Fruit fly (Drosophila melanogaster) whole organism, embryonic: ENCODE data around the gene Awh.

ENCODE experiments used
- CG10959 ChIP-seq: fragments of 200-800 bp; sonication (Bioruptor generic); IDR thresholded peaks from 2 replicates; pipeline ENCODE4 v1.3.6; 2022; ENCODE audit warnings: missing biosample characterization, missing genetic modification characterization
- Jarid2 ChIP-seq: fragments of 200-800 bp; sonication (Bioruptor generic); optimal IDR thresholded peaks from 3 replicates; lab custom pipeline; 2017; ENCODE audit warnings: mild to moderate bottlenecking, missing biosample characterization, missing genetic modification reagents, missing genetic modification characterization
- phol ChIP-seq: fragments of 200-800 bp; sonication (Bioruptor generic); optimal IDR thresholded peaks from 3 replicates; lab custom pipeline; 2018; ENCODE audit warnings: missing biosample characterization, mild to moderate bottlenecking, missing genetic modification characterization, moderate library complexity
- trem ChIP-seq: fragments of 200-800 bp; optimal IDR thresholded peaks from 3 replicates; lab custom pipeline; 2019; ENCODE audit warnings: missing biosample characterization, mild to moderate bottlenecking, missing genetic modification characterization, moderate library complexity

DNA sequence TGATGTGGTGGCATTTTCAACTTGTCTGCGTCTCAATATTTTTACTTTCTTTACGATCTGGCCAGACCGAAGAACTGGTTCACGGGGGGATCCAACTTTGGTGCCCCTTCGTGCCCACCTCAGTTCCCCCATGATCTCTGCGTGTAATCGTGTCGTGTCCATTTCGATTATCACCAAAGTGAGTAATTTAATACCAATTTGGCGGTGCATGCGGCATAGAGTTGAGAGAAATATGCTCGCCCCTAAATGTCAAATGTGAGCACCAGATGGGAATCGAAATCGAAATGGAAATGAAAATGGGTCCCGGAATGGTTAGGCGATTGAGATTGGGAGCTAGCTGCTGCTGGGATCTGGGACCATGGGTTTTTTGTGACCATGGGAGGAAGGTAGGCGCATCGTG lies 25.3 kb downstream of the Awh start:
- TF ChIP-seq Jarid2 (GFP tag; lab: Kevin White, UChicago) (no peak), trem (tag; lab: Kevin White, UChicago) (no peak), phol (tag; lab: Kevin White, UChicago) (no peak), CG10959 (GFP tag; lab: Robert Waterston, UW) (no peak)
